Worm (Caenorhabditis elegans): ENCODE results near the gene clec-252.

Gene clec-252

DNA sequence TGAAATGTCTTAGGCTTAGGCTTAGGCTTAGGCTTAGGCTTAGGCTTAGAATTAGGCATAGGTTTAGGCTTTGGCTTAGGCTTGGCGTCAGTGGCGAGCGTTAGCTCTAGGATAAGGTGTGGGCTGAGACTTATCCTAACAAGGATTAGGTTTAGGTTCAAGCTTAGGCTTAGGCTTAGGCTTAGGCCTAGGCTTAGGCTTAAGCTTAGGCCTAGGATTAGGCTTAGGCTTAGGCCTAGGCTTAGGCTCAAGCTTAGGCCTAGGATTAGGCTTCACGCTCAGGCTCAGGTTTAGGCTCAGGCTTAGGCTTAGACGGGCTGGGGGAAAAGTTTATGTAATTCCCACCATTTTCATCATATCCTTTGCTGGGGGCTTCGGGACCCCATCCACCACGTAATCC, 14.7 kb downstream of the clec-252 start:
- no peak for TF ChIP-seq mef-2 (tag; optimal IDR thresholded peaks at IDR 0.05)
- TF ChIP-seq nhr-12 (tag; optimal IDR thresholded peaks at IDR 0.05) = no peak
- no peak for TF ChIP-seq alr-1 (tag; optimal IDR thresholded peaks at IDR 0.05; ENCODE audit: borderline replicate concordance)
- no peak for TF ChIP-seq unc-98 (GFP tag; IDR thresholded peaks at IDR 0.05)
- TF ChIP-seq nhr-237 (tag; optimal IDR thresholded peaks at IDR 0.05) = no peak
- TF ChIP-seq nhr-47 (tag; optimal IDR thresholded peaks at IDR 0.05) = no peak
- TF ChIP-seq nhr-28 (tag; optimal IDR thresholded peaks at IDR 0.05) = no peak
- no peak for TF ChIP-seq C04F5.9 (tag; optimal IDR thresholded peaks at IDR 0.05)
- TF ChIP-seq egl-13 (tag; optimal IDR thresholded peaks at IDR 0.05) = no peak
- TF ChIP-seq fkh-8 (tag; optimal IDR thresholded peaks at IDR 0.05) = no peak
- no peak for TF ChIP-seq nhr-20 (tag; optimal IDR thresholded peaks at IDR 0.05)
- TF ChIP-seq lin-35 (GFP tag; optimal IDR thresholded peaks at IDR 0.05) = no peak
- TF ChIP-seq nhr-85 (tag) = no peak
- TF ChIP-seq mab-9 (GFP tag; IDR thresholded peaks at IDR 0.05) = no peak
- TF ChIP-seq pag-3 (tag; optimal IDR thresholded peaks at IDR 0.05; ENCODE audit: borderline replicate concordance, insufficient read depth) = no peak
- TF ChIP-seq mdl-1 (tag; optimal IDR thresholded peaks at IDR 0.05) = no peak

ce11 chrV:18731579-18732041, 17.0 kb downstream of the clec-252 start, which contains the start of the genes asp-18 and scl-19:
TSS of gene asp-18 (minus strand) at chrV:18731679.
TSS of gene scl-19 (plus strand) at chrV:18731991.
- TF ChIP-seq sup-37 (GFP tag; optimal IDR thresholded peaks at IDR 0.05) (no peak), hlh-4 (tag; optimal IDR thresholded peaks at IDR 0.05) (no peak), nhr-90 (tag; optimal IDR thresholded peaks at IDR 0.05; ENCODE audit: poor library complexity) (no peak), hlh-17 (GFP tag; optimal IDR thresholded peaks at IDR 0.05; ENCODE audit: borderline replicate concordance) (no peak), xbp-1 (tag; optimal IDR thresholded peaks at IDR 0.05) (no peak), nhr-20 (tag; optimal IDR thresholded peaks at IDR 0.05) (no peak), pqm-1 (tag; optimal IDR thresholded peaks at IDR 0.05) (no peak), mdl-1 (tag; optimal IDR thresholded peaks at IDR 0.05) (no peak), ceh-88 (GFP tag; IDR thresholded peaks at IDR 0.05) (no peak), hpl-2 (GFP tag; optimal IDR thresholded peaks at IDR 0.05) (no peak), fkh-4 (tag; optimal IDR thresholded peaks at IDR 0.05; ENCODE audit: borderline replicate concordance) (no peak), nhr-77 (tag; optimal IDR thresholded peaks at IDR 0.05) (no peak), tbx-2 (tag; optimal IDR thresholded peaks at IDR 0.05) (no peak), vab-15 (tag; optimal IDR thresholded peaks at IDR 0.05) (no peak), aha-1 (tag; optimal IDR thresholded peaks at IDR 0.05) (no peak), nhr-71 (tag; optimal IDR thresholded peaks at IDR 0.05) (no peak), lsy-2 (tag; optimal IDR thresholded peaks at IDR 0.05) (no peak), aly-2 (tag; optimal IDR thresholded peaks at IDR 0.05) (no peak)

- TF ChIP-seq blmp-1 (tag; optimal IDR thresholded peaks at IDR 0.05) = no peak
- no peak for TF ChIP-seq jun-1 (tag; optimal IDR thresholded peaks at IDR 0.05)
- no peak for TF ChIP-seq elt-2 (tag; optimal IDR thresholded peaks at IDR 0.05)
- no peak for TF ChIP-seq ceh-90 (tag; optimal IDR thresholded peaks at IDR 0.05)
- no peak for TF ChIP-seq sox-4 (tag; optimal IDR thresholded peaks at IDR 0.05)
- no peak for TF ChIP-seq rnt-1 (tag; optimal IDR thresholded peaks at IDR 0.05)
- no peak for TF ChIP-seq mdl-1 (tag; optimal IDR thresholded peaks at IDR 0.05)
- TF ChIP-seq nhr-237 (tag; optimal IDR thresholded peaks at IDR 0.05) = no peak
- no peak for TF ChIP-seq unc-86 (tag; optimal IDR thresholded peaks at IDR 0.05)
Measured at ce11 chrV:18729324-18729924, 19.2 kb downstream of the clec-252 start, which contains the start of gene asp-19. TSS of gene asp-19 (minus strand) at chrV:18729374.
